Worm (Caenorhabditis elegans) whole organism, L4 larva: ENCODE results near the gene cut-2.

Experiments
- F49E8.2 ChIP-seq: sonication (generic microtip); optimal IDR thresholded peaks from 2 replicates; lab custom pipeline; 2016; ENCODE audit warnings: missing compliant biosample characterization, mild to moderate bottlenecking, missing genetic modification characterization, borderline replicate concordance
- ZK546.5 ChIP-seq, 2 experiments: sonication (generic microtip); optimal IDR thresholded peaks; 2 replicates each; lab custom pipeline; 2017; ENCODE audit warnings: missing biosample characterization in 2 of 2, missing genetic modification characterization in 2 of 2
- ces-1 ChIP-seq: fragments of 150-350 bp; sonication (generic microtip); optimal IDR thresholded peaks from 4 replicates; lab custom pipeline; 2014; ENCODE audit warnings: missing biosample characterization, missing genetic modification reagents, missing genetic modification characterization
- madf-5 ChIP-seq, 2 experiments: fragments of 200-800 bp; sonication (Bioruptor generic); IDR thresholded peaks; 2 replicates each; pipeline ENCODE4 v1.3.6; 2022; ENCODE audit warnings: missing compliant biosample characterization in 2 of 2, missing genetic modification characterization in 2 of 2
- mdl-1 ChIP-seq, 2 experiments: fragments of 150-350 bp in 1 of 2; sonication (generic microtip) in 1 of 2; optimal IDR thresholded peaks; 2 replicates each; lab custom pipeline; 2014 to 2017; ENCODE audit warnings: missing biosample characterization in 2 of 2, missing genetic modification characterization in 2 of 2
- sdz-12 ChIP-seq: fragments of 200-800 bp; sonication (Bioruptor generic); optimal IDR thresholded peaks from 2 replicates; lab custom pipeline; 2018; ENCODE audit warnings: mild to moderate bottlenecking, missing genetic modification characterization, missing compliant biosample characterization

DNA sequence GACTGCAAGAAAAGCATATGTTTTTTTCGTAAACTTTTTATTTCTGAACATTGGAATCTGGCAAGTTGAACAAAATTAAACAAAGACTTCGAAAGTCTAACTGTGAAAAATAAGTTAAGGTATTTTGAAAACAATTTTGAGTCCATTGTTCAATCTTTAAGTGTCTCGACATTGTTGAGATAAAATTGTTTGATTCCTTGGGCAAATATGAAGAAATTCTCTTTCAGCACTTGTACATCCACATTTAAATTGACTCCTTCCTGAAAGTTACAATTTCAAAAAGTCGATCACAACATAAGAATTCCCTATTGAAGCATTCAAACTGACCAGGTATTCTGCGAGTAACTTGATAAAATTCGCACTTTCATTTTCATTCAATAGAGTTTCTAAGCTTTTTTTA lies 1.3 kb downstream of the cut-2 start:
- TF ChIP-seq F49E8.2 (no peak), mdl-1 (tag; optimal IDR thresholded peaks at IDR 0.05; lab: Kevin White, UChicago) (no peak), ZK546.5 (tag; optimal IDR thresholded peaks at IDR 0.05; lab: Kevin White, UChicago) (no peak), ces-1 (GFP tag; lab: Kevin White, UChicago) (no peak), sdz-12 (GFP tag; lab: Kevin White, UChicago) (no peak), madf-5 (GFP tag; IDR thresholded peaks at IDR 0.05; lab: Robert Waterston, UW) (no peak)
